Worm (Caenorhabditis elegans) whole organism, L2 larva: ENCODE measurements around the gene ZK688.7.

Experiments used
- F13H6.1 ChIP-seq: sonication (generic microtip); optimal IDR thresholded peaks from 2 replicates; lab custom pipeline; 2016; ENCODE audit warnings: missing genetic modification characterization, missing compliant biosample characterization
- R02D3.7 ChIP-seq: fragments of 150-350 bp; optimal IDR thresholded peaks from 2 replicates; lab custom pipeline; 2014; ENCODE audit warnings: missing biosample characterization, missing genetic modification characterization
- Y55F3AM.14 ChIP-seq: fragments of 200-800 bp; sonication (Bioruptor generic); optimal IDR thresholded peaks from 2 replicates; lab custom pipeline; 2018; ENCODE audit warnings: mild to moderate bottlenecking, missing genetic modification characterization, missing compliant biosample characterization
- ZK546.5 ChIP-seq: sonication (generic microtip); optimal IDR thresholded peaks from 2 replicates; lab custom pipeline; 2017; ENCODE audit warnings: missing biosample characterization, missing genetic modification characterization
- alr-1 ChIP-seq: fragments of 150-350 bp; optimal IDR thresholded peaks from 2 replicates; lab custom pipeline; 2014; ENCODE audit warnings: missing biosample characterization, missing genetic modification characterization
- aly-2 ChIP-seq: fragments of 150-350 bp; optimal IDR thresholded peaks from 2 replicates; lab custom pipeline; 2014; ENCODE audit warnings: missing biosample characterization, missing genetic modification characterization
- ama-1 ChIP-seq: fragments of 150-350 bp; optimal IDR thresholded peaks from 2 replicates; lab custom pipeline; 2018; ENCODE audit warnings: inconsistent platforms
- blmp-1 ChIP-seq: sonication (generic microtip); optimal IDR thresholded peaks from 2 replicates; lab custom pipeline; 2017; ENCODE audit warnings: missing genetic modification characterization, mild to moderate bottlenecking, missing compliant biosample characterization, antibody characterized with exemption, moderate library complexity; ENCODE audit not compliant: insufficient read depth
- ceh-16 ChIP-seq: fragments of 150-350 bp; optimal IDR thresholded peaks from 2 replicates; lab custom pipeline; 2014; ENCODE audit warnings: missing biosample characterization, missing genetic modification characterization
- ceh-82 ChIP-seq: fragments of 150-350 bp; optimal IDR thresholded peaks from 2 replicates; lab custom pipeline; 2014; ENCODE audit warnings: missing biosample characterization, missing genetic modification characterization
- crh-2 ChIP-seq: sonication (generic microtip); optimal IDR thresholded peaks from 2 replicates; lab custom pipeline; 2017; ENCODE audit warnings: missing biosample characterization, missing genetic modification characterization
- dmd-4 ChIP-seq: sonication (generic microtip); optimal IDR thresholded peaks from 2 replicates; lab custom pipeline; 2017; ENCODE audit warnings: missing biosample characterization, missing genetic modification characterization
- egl-27 ChIP-seq: sonication (generic microtip); optimal IDR thresholded peaks from 3 replicates; lab custom pipeline; 2017; ENCODE audit warnings: missing biosample characterization, missing genetic modification reagents, missing genetic modification characterization
- elt-1 ChIP-seq: fragments of 150-350 bp; optimal IDR thresholded peaks from 2 replicates; lab custom pipeline; 2014; ENCODE audit warnings: missing biosample characterization, missing genetic modification characterization
- elt-3 ChIP-seq: sonication (generic microtip); optimal IDR thresholded peaks from 2 replicates; lab custom pipeline; 2017; ENCODE audit warnings: missing biosample characterization, missing genetic modification characterization
- fos-1 ChIP-seq: fragments of 150-350 bp; optimal IDR thresholded peaks from 2 replicates; lab custom pipeline; 2014; ENCODE audit warnings: missing biosample characterization, missing genetic modification characterization
- gmeb-1 ChIP-seq: fragments of 150-350 bp; optimal IDR thresholded peaks from 2 replicates; lab custom pipeline; 2014; ENCODE audit warnings: missing biosample characterization, missing genetic modification characterization
- lin-11 ChIP-seq: fragments of 150-350 bp; sonication (generic microtip); optimal IDR thresholded peaks from 2 replicates; lab custom pipeline; 2014; ENCODE audit warnings: missing biosample characterization, missing genetic modification characterization, inconsistent platforms, mixed read lengths
- lin-13 ChIP-seq: fragments of 150-350 bp; optimal IDR thresholded peaks from 2 replicates; lab custom pipeline; 2014; ENCODE audit warnings: missing biosample characterization, missing genetic modification reagents, missing genetic modification characterization
- lin-39 ChIP-seq: fragments of 150-350 bp; optimal IDR thresholded peaks from 2 replicates; lab custom pipeline; 2014; ENCODE audit warnings: missing biosample characterization, missing genetic modification reagents, missing genetic modification characterization
- lsy-2 ChIP-seq, 2 experiments: fragments of 150-350 bp in 1 of 2; sonication (generic microtip) in 1 of 2; optimal IDR thresholded peaks; 2 replicates each; lab custom pipeline; 2014 to 2017; ENCODE audit warnings: missing biosample characterization in 2 of 2, missing genetic modification characterization in 2 of 2
- mab-5 ChIP-seq: fragments of 150-350 bp; optimal IDR thresholded peaks from 2 replicates; lab custom pipeline; 2014; ENCODE audit warnings: missing biosample characterization, missing genetic modification characterization
- mbf-1 ChIP-seq: sonication (generic microtip); optimal IDR thresholded peaks from 2 replicates; lab custom pipeline; 2017; ENCODE audit warnings: missing biosample characterization, missing genetic modification characterization
- mdl-1 ChIP-seq, 2 experiments: fragments of 150-350 bp in 1 of 2; sonication (generic microtip) in 1 of 2; optimal IDR thresholded peaks; 2 replicates each; lab custom pipeline; 2017; ENCODE audit warnings: missing biosample characterization in 2 of 2, missing genetic modification characterization in 2 of 2
- nhr-10 ChIP-seq: sonication (generic microtip); optimal IDR thresholded peaks from 2 replicates; lab custom pipeline; 2017; ENCODE audit warnings: missing biosample characterization, missing genetic modification characterization
- nhr-11 ChIP-seq: fragments of 150-350 bp; optimal IDR thresholded peaks from 2 replicates; lab custom pipeline; 2014; ENCODE audit warnings: missing biosample characterization, missing genetic modification characterization
- nhr-12 ChIP-seq: fragments of 150-350 bp; optimal IDR thresholded peaks from 2 replicates; lab custom pipeline; 2014; ENCODE audit warnings: missing biosample characterization, missing genetic modification characterization
- nhr-129 ChIP-seq: fragments of 150-350 bp; optimal IDR thresholded peaks from 2 replicates; lab custom pipeline; 2014; ENCODE audit warnings: missing biosample characterization, missing genetic modification characterization
- nhr-21 ChIP-seq: fragments of 150-350 bp; optimal IDR thresholded peaks from 2 replicates; lab custom pipeline; 2014; ENCODE audit warnings: missing biosample characterization, missing genetic modification characterization
- nhr-23 ChIP-seq: fragments of 150-350 bp; optimal IDR thresholded peaks from 2 replicates; lab custom pipeline; 2014; ENCODE audit warnings: missing biosample characterization, missing genetic modification reagents, missing genetic modification characterization
- nhr-237 ChIP-seq: fragments of 150-350 bp; optimal IDR thresholded peaks from 2 replicates; lab custom pipeline; 2014; ENCODE audit warnings: missing biosample characterization, missing genetic modification characterization
- nhr-25 ChIP-seq: fragments of 150-350 bp; sonication (generic microtip); optimal IDR thresholded peaks from 3 replicates; lab custom pipeline; 2014; ENCODE audit warnings: missing biosample characterization, missing genetic modification characterization
- nhr-6 ChIP-seq: fragments of 150-350 bp; optimal IDR thresholded peaks from 2 replicates; lab custom pipeline; 2014; ENCODE audit warnings: missing biosample characterization, missing genetic modification characterization
- nhr-77 ChIP-seq: fragments of 150-350 bp; optimal IDR thresholded peaks from 2 replicates; lab custom pipeline; 2014; ENCODE audit warnings: missing biosample characterization, missing genetic modification characterization
- peb-1 ChIP-seq: fragments of 150-350 bp; optimal IDR thresholded peaks from 2 replicates; lab custom pipeline; 2014; ENCODE audit warnings: missing biosample characterization, missing genetic modification characterization
- sem-4 ChIP-seq: fragments of 150-350 bp; optimal IDR thresholded peaks from 2 replicates; lab custom pipeline; 2014; ENCODE audit warnings: missing biosample characterization, missing genetic modification reagents, missing genetic modification characterization
- skn-1 ChIP-seq: sonication (generic microtip); optimal IDR thresholded peaks from 2 replicates; lab custom pipeline; 2017; ENCODE audit warnings: missing biosample characterization, missing genetic modification characterization
- sma-3 ChIP-seq: sonication (generic microtip); optimal IDR thresholded peaks from 2 replicates; lab custom pipeline; 2016; ENCODE audit warnings: missing genetic modification reagents, missing genetic modification characterization, missing compliant biosample characterization
- sma-9 ChIP-seq, 2 experiments: fragments of 150-350 bp in 1 of 2; sonication (generic microtip) in 1 of 2; optimal IDR thresholded peaks; 2 replicates each; lab custom pipeline; 2014 to 2016; ENCODE audit warnings: missing genetic modification characterization in 2 of 2, mild to moderate bottlenecking in 1 of 2, missing biosample characterization in 1 of 2, missing compliant biosample characterization in 1 of 2, missing genetic modification reagents in 1 of 2, moderate library complexity in 1 of 2
- snpc-4 ChIP-seq: fragments of 150-350 bp; optimal IDR thresholded peaks from 2 replicates; lab custom pipeline; 2014; ENCODE audit warnings: missing biosample characterization, missing genetic modification characterization
- unc-39 ChIP-seq: fragments of 150-350 bp; optimal IDR thresholded peaks from 2 replicates; lab custom pipeline; 2014; ENCODE audit warnings: missing biosample characterization, missing genetic modification characterization
- unc-55 ChIP-seq: fragments of 150-350 bp; sonication (generic microtip); optimal IDR thresholded peaks from 3 replicates; lab custom pipeline; 2014; ENCODE audit warnings: missing biosample characterization, missing genetic modification reagents, missing genetic modification characterization
- unc-62 ChIP-seq: fragments of 150-350 bp; optimal IDR thresholded peaks from 2 replicates; lab custom pipeline; 2014; ENCODE audit warnings: missing biosample characterization, missing genetic modification reagents, missing genetic modification characterization
- zag-1 ChIP-seq: fragments of 150-350 bp; optimal IDR thresholded peaks from 2 replicates; lab custom pipeline; 2014; ENCODE audit warnings: missing biosample characterization, missing genetic modification characterization
- ztf-1 ChIP-seq: fragments of 200-800 bp; sonication (Bioruptor generic); conservative IDR thresholded peaks from 2 replicates; pipeline ENCODE4 v1.3.6; 2022; ENCODE audit warnings: missing genetic modification characterization, missing compliant biosample characterization
- ztf-11 ChIP-seq: sonication (generic microtip); optimal IDR thresholded peaks from 2 replicates; lab custom pipeline; 2017; ENCODE audit warnings: missing biosample characterization, missing genetic modification characterization
- ztf-4 ChIP-seq: fragments of 150-350 bp; optimal IDR thresholded peaks from 2 replicates; lab custom pipeline; 2014; ENCODE audit warnings: missing biosample characterization, missing genetic modification characterization

Gene ZK688.7

DNA sequence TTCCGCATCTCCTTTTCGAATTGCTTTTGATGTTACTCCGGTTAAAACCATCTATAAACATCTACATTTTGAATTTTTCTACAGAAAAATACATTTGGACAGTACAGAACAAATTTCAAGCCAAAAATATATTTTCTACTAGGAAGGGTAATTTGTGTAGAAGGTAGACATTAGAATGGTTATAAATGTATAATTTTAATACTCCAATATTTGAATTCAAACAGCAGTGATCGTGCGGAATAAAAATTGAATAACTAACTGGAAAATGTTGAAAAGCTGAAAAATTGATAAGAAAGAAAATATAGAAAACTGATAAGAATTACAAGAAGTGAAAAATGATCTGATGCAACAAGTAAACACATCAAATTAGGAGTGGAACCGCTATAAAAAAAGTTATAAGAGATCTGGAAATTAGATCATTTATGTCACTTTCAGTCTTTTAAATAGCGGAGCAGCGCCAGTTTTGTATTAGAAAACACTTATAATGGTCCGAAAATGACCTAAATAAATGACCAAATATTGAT lies 35.6 kb upstream of the ZK688.7 start, which contains the start of gene gsto-1:
TSS of gene gsto-1 (minus strand) at position 51 of the 524 bp plus-strand sequence.
- TF ChIP-seq elt-3 (tag; lab: Kevin White, UChicago) = no peak
- TF ChIP-seq fos-1 (tag; lab: Kevin White, UChicago) = peak; percentile 26
- TF ChIP-seq crh-2 (tag; lab: Kevin White, UChicago) = peak; percentile 8
- TF ChIP-seq zag-1 (tag; lab: Kevin White, UChicago) = no peak
- no peak for TF ChIP-seq peb-1 (tag; lab: Kevin White, UChicago)
- TF ChIP-seq ZK546.5 = no peak
- TF ChIP-seq nhr-12 = no peak
- TF ChIP-seq ztf-4 = no peak
- TF ChIP-seq mdl-1 (tag; optimal IDR thresholded peaks at IDR 0.05; lab: Kevin White, UChicago) = no peak
- TF ChIP-seq gmeb-1 = peak; percentile 6
- no peak for TF ChIP-seq lin-11 (tag; lab: Kevin White, UChicago)
- no peak for TF ChIP-seq lsy-2 (tag; optimal IDR thresholded peaks at IDR 0.05; lab: Kevin White, UChicago)
- no peak for TF ChIP-seq lin-13 (GFP tag; lab: Kevin White, UChicago)
- TF ChIP-seq nhr-11 (tag; lab: Kevin White, UChicago) = no peak
- TF ChIP-seq dmd-4 (tag; lab: Kevin White, UChicago) = no peak
- TF ChIP-seq alr-1 (tag; lab: Kevin White, UChicago) = no peak
- no peak for TF ChIP-seq unc-55 (GFP tag; lab: Kevin White, UChicago)
- TF ChIP-seq ama-1 = no peak
- TF ChIP-seq elt-1 = no peak
- no peak for TF ChIP-seq R02D3.7
- TF ChIP-seq nhr-129 (tag; lab: Kevin White, UChicago) = peak; percentile 31
- no peak for TF ChIP-seq nhr-21 (tag; lab: Kevin White, UChicago)
- no peak for TF ChIP-seq ceh-82
- no peak for TF ChIP-seq aly-2 (tag; lab: Kevin White, UChicago)

DNA sequence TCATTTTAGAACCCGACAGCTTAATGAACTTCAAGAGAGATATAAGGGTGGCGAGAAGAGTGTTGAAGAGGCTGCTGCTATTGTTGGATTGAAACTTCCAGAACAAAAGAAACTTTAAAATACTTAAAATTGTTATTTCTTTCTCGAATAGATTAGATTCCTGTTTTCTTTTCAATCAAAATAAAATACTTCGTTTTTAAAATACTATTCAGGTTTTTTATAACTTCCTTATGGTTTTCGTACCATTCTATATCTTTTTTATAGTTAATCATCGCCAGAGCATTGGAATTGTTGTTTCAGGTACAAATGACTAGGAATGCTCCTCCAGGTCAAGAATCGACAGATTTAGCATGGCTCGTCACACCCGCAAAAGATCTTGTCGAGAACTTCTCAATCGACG lies 30.0 kb upstream of the ZK688.7 start, which contains the start of gene kle-2:
TSS of gene kle-2 (plus strand) at position 301 of the 400 bp plus-strand sequence.
- no peak for TF ChIP-seq aly-2 (tag; lab: Kevin White, UChicago)
- TF ChIP-seq lin-11 (tag; lab: Kevin White, UChicago) = no peak
- TF ChIP-seq ztf-1 (GFP tag; lab: Robert Waterston, UW) = no peak
- TF ChIP-seq sma-3 (GFP tag; lab: Kevin White, UChicago) = no peak
- no peak for TF ChIP-seq elt-1
- TF ChIP-seq ama-1 = no peak
- no peak for TF ChIP-seq nhr-21 (tag; lab: Kevin White, UChicago)
- TF ChIP-seq nhr-129 (tag; lab: Kevin White, UChicago) = no peak

DNA sequence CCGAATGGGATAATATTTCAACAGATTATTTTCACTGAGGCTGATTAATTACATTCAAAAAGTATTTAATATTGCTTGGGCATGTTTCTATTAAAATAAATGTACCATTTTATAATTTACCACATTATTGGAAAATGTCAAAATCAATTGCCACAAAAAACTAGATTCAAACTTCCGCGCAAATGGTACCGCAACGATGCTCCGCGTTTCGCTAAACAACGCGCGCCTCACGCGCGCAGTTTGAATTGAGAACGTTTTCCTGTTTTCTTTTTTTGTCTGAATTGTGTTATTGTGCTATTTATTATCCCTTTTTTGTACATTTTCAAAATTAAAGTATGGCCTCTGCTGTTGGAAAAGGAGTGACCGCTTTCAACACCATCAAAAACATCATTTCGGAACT lies 29.4 kb upstream of the ZK688.7 start, which contains the start of gene C29E4.12:
TSS of gene C29E4.12 (plus strand) at position 333 of the 400 bp plus-strand sequence.
- TF ChIP-seq nhr-23 = no peak
- no peak for TF ChIP-seq mbf-1
- TF ChIP-seq nhr-25 (tag; lab: Kevin White, UChicago) = peak; percentile 60
- peak; percentile 20 for TF ChIP-seq R02D3.7
- TF ChIP-seq Y55F3AM.14 (GFP tag; lab: Kevin White, UChicago) = no peak
- no peak for TF ChIP-seq nhr-11 (tag; lab: Kevin White, UChicago)
- peak; percentile 58 for TF ChIP-seq sma-9 (GFP tag; optimal IDR thresholded peaks at IDR 0.05; lab: Kevin White, UChicago)
- TF ChIP-seq sma-9 (tag; optimal IDR thresholded peaks at IDR 0.05; lab: Kevin White, UChicago) = no peak
- no peak for TF ChIP-seq blmp-1
- peak; percentile 42 for TF ChIP-seq nhr-21 (tag; lab: Kevin White, UChicago)
- TF ChIP-seq nhr-77 = peak; percentile 30
- no peak for TF ChIP-seq nhr-237
- no peak for TF ChIP-seq unc-62 (GFP tag; lab: Kevin White, UChicago)
- peak; percentile 61 for TF ChIP-seq sma-3 (GFP tag; lab: Kevin White, UChicago)
- no peak for TF ChIP-seq egl-27
- no peak for TF ChIP-seq ztf-4
- no peak for TF ChIP-seq alr-1 (tag; lab: Kevin White, UChicago)
- TF ChIP-seq aly-2 (tag; lab: Kevin White, UChicago) = no peak
- no peak for TF ChIP-seq elt-1
- TF ChIP-seq F13H6.1 = peak; percentile 46
- peak; percentile 97 for TF ChIP-seq gmeb-1
- TF ChIP-seq mab-5 (tag; lab: Kevin White, UChicago) = peak; percentile 56
- TF ChIP-seq zag-1 (tag; lab: Kevin White, UChicago) = no peak
- peak; percentile 70 for TF ChIP-seq lin-11 (tag; lab: Kevin White, UChicago)
- no peak for TF ChIP-seq ztf-11 (tag; lab: Kevin White, UChicago)
- TF ChIP-seq nhr-6 = no peak
- no peak for TF ChIP-seq ZK546.5
- no peak for TF ChIP-seq skn-1 (tag; lab: Kevin White, UChicago)
- no peak for TF ChIP-seq snpc-4 (tag; lab: Kevin White, UChicago)
- no peak for TF ChIP-seq unc-39 (tag; lab: Kevin White, UChicago)
- TF ChIP-seq mdl-1 (tag; optimal IDR thresholded peaks at IDR 0.05; lab: Kevin White, UChicago) = no peak
- no peak for TF ChIP-seq sem-4 (tag; lab: Kevin White, UChicago)
- no peak for TF ChIP-seq nhr-10
- peak; percentile 51 to 88 for TF ChIP-seq lsy-2 (tag; optimal IDR thresholded peaks at IDR 0.05; lab: Kevin White, UChicago)
- TF ChIP-seq crh-2 (tag; lab: Kevin White, UChicago) = peak; percentile 49
- TF ChIP-seq ama-1 = peak; percentile 31
- no peak for TF ChIP-seq ceh-16 (tag; lab: Kevin White, UChicago)
- TF ChIP-seq dmd-4 (tag; lab: Kevin White, UChicago) = no peak
- no peak for TF ChIP-seq lin-39 (tag; lab: Kevin White, UChicago)
- peak; percentile 68 for TF ChIP-seq lin-13 (GFP tag; lab: Kevin White, UChicago)
